Worm (Caenorhabditis elegans) whole organism, L4 larva: Measurements from ENCODE around the gene rsp-3.

Experiments
- F44E2.7 ChIP-seq: fragments of 200-800 bp; sonication (Bioruptor generic); IDR thresholded peaks from 2 replicates; pipeline ENCODE4 v2.1.2; 2022; ENCODE audit warnings: missing genetic modification characterization, missing compliant biosample characterization
- R02D3.7 ChIP-seq: fragments of 150-350 bp; sonication (generic microtip); optimal IDR thresholded peaks from 3 replicates; lab custom pipeline; 2014; ENCODE audit warnings: missing biosample characterization, missing genetic modification characterization
- T26A8.4 ChIP-seq: fragments of 200-800 bp; sonication (Bioruptor generic); IDR thresholded peaks from 2 replicates; pipeline ENCODE4 v1.3.6; 2022; ENCODE audit warnings: missing genetic modification characterization, missing compliant biosample characterization
- Y48G9A.11 ChIP-seq: fragments of 200-800 bp; sonication (Bioruptor generic); IDR thresholded peaks from 2 replicates; pipeline ENCODE4 v1.3.6; 2022; ENCODE audit warnings: missing genetic modification reagents, missing genetic modification characterization, missing compliant biosample characterization
- ZK337.2 ChIP-seq: fragments of 200-800 bp; sonication (Bioruptor generic); IDR thresholded peaks from 2 replicates; pipeline ENCODE4 v1.3.6; 2022; ENCODE audit warnings: missing genetic modification reagents, missing genetic modification characterization, missing compliant biosample characterization
- ZK546.5 ChIP-seq, 2 experiments: sonication (generic microtip); optimal IDR thresholded peaks; 2 replicates each; lab custom pipeline; 2017; ENCODE audit warnings: missing biosample characterization in 2 of 2, missing genetic modification characterization in 2 of 2
- aha-1 ChIP-seq: fragments of 150-350 bp; peaks from one replicate; lab custom pipeline; 2014; ENCODE audit warnings: missing biosample characterization, missing genetic modification characterization
- aly-2 ChIP-seq: sonication (generic microtip); optimal IDR thresholded peaks from 2 replicates; lab custom pipeline; 2018; ENCODE audit warnings: missing biosample characterization, missing genetic modification characterization
- ama-1 ChIP-seq: fragments of 150-350 bp; optimal IDR thresholded peaks from 2 replicates; lab custom pipeline; 2014; ENCODE audit warnings: inconsistent platforms, mixed read lengths
- arid-1 ChIP-seq: fragments of 200-800 bp; sonication (Bioruptor generic); conservative IDR thresholded peaks from 2 replicates; pipeline ENCODE4 v1.3.6; 2022; ENCODE audit warnings: missing genetic modification reagents, missing genetic modification characterization, missing compliant biosample characterization
- attf-4 ChIP-seq: sonication (generic microtip); optimal IDR thresholded peaks from 3 replicates; lab custom pipeline; 2017; ENCODE audit warnings: missing biosample characterization, missing genetic modification characterization
- ceh-20 ChIP-seq: fragments of 200-800 bp; sonication (Bioruptor generic); IDR thresholded peaks from 2 replicates; pipeline ENCODE4 v1.3.6; 2022; ENCODE audit warnings: missing genetic modification reagents, missing genetic modification characterization, missing compliant biosample characterization
- ceh-32 ChIP-seq: sonication (generic microtip); optimal IDR thresholded peaks from 2 replicates; lab custom pipeline; 2016; ENCODE audit warnings: mild to moderate bottlenecking, missing genetic modification characterization, missing compliant biosample characterization; ENCODE audit not compliant: poor library complexity
- ceh-82 ChIP-seq: sonication (generic microtip); optimal IDR thresholded peaks from 2 replicates; lab custom pipeline; 2017; ENCODE audit warnings: missing biosample characterization, missing genetic modification characterization
- cey-2 ChIP-seq: sonication (generic microtip); optimal IDR thresholded peaks from 3 replicates; lab custom pipeline; 2017; ENCODE audit warnings: missing genetic modification characterization, mild to moderate bottlenecking, missing compliant biosample characterization, antibody characterized with exemption, borderline replicate concordance; ENCODE audit not compliant: insufficient read depth
- daf-16 ChIP-seq, 3 experiments: sonication (generic microtip); optimal IDR thresholded peaks; 2 replicates each; lab custom pipeline; 2016 to 2017; ENCODE audit warnings: missing genetic modification characterization in 3 of 3, missing genetic modification reagents in 3 of 3, mild to moderate bottlenecking in 2 of 3, missing compliant biosample characterization in 2 of 3, missing biosample characterization in 1 of 3, moderate library complexity in 1 of 3
- daf-8 ChIP-seq: fragments of 200-800 bp; sonication (Bioruptor generic); IDR thresholded peaks from 2 replicates; pipeline ENCODE4 v1.3.6; 2022; ENCODE audit warnings: missing genetic modification characterization, missing compliant biosample characterization
- dmd-6 ChIP-seq: fragments of 200-800 bp; sonication (Bioruptor generic); IDR thresholded peaks from 2 replicates; pipeline ENCODE4 v1.3.6; 2022; ENCODE audit warnings: missing genetic modification reagents, missing genetic modification characterization, missing compliant biosample characterization
- dve-1 ChIP-seq: sonication (generic microtip); optimal IDR thresholded peaks from 2 replicates; lab custom pipeline; 2017; ENCODE audit warnings: antibody characterized with exemption, mild to moderate bottlenecking, missing genetic modification characterization, missing compliant biosample characterization; ENCODE audit not compliant: insufficient read depth
- hlh-11 ChIP-seq: fragments of 200-800 bp; sonication (Bioruptor generic); optimal IDR thresholded peaks from 2 replicates; lab custom pipeline; 2018; ENCODE audit warnings: mild to moderate bottlenecking, missing genetic modification characterization, missing compliant biosample characterization
- lin-1 ChIP-seq: fragments of 200-800 bp; sonication (Bioruptor generic); IDR thresholded peaks from 2 replicates; pipeline ENCODE4 v1.3.6; 2022; ENCODE audit warnings: missing genetic modification reagents, missing genetic modification characterization, missing compliant biosample characterization
- lin-15B ChIP-seq: fragments of 150-350 bp; sonication (generic microtip); optimal IDR thresholded peaks from 3 replicates; lab custom pipeline; 2014; ENCODE audit warnings: missing biosample characterization, missing genetic modification characterization
- nhr-10 ChIP-seq: fragments of 150-350 bp; optimal IDR thresholded peaks from 2 replicates; lab custom pipeline; 2014; ENCODE audit warnings: missing biosample characterization, missing genetic modification characterization
- nhr-102 ChIP-seq: sonication (generic microtip); optimal IDR thresholded peaks from 2 replicates; lab custom pipeline; 2016; ENCODE audit warnings: mild to moderate bottlenecking, missing genetic modification characterization, moderate library complexity, missing compliant biosample characterization
- nhr-111 ChIP-seq: fragments of 200-800 bp; sonication (Bioruptor generic); optimal IDR thresholded peaks from 2 replicates; lab custom pipeline; 2018; ENCODE audit warnings: mild to moderate bottlenecking, missing genetic modification characterization, missing compliant biosample characterization
- nhr-41 ChIP-seq: fragments of 200-800 bp; sonication (Bioruptor generic); IDR thresholded peaks from 2 replicates; pipeline ENCODE4 v1.3.6; 2022; ENCODE audit warnings: missing genetic modification reagents, missing genetic modification characterization, missing compliant biosample characterization
- nhr-48 ChIP-seq: sonication (generic microtip); optimal IDR thresholded peaks from 2 replicates; lab custom pipeline; 2016; ENCODE audit warnings: mild to moderate bottlenecking, missing genetic modification characterization, missing compliant biosample characterization
- nhr-6 ChIP-seq: fragments of 150-350 bp; optimal IDR thresholded peaks from 2 replicates; lab custom pipeline; 2014; ENCODE audit warnings: missing biosample characterization, missing genetic modification characterization
- nhr-76 ChIP-seq: fragments of 150-350 bp; optimal IDR thresholded peaks from 2 replicates; lab custom pipeline; 2014; ENCODE audit warnings: missing biosample characterization, missing genetic modification characterization
- nhr-77 ChIP-seq: fragments of 150-350 bp; optimal IDR thresholded peaks from 2 replicates; lab custom pipeline; 2014; ENCODE audit warnings: missing biosample characterization, missing genetic modification characterization
- pha-4 ChIP-seq, 2 experiments: fragments of 150-350 bp in 1 of 2; fragments of 200-800 bp in 1 of 2; sonication (Bioruptor generic) in 1 of 2; IDR thresholded peaks in 1 of 2; optimal IDR thresholded peaks in 1 of 2; 2 replicates each; pipeline versions ENCODE4 v1.3.6 to Lab custom; 2014 to 2022; ENCODE audit warnings: missing genetic modification characterization in 2 of 2, missing genetic modification reagents in 2 of 2, missing biosample characterization in 1 of 2, missing compliant biosample characterization in 1 of 2
- php-3 ChIP-seq: fragments of 200-800 bp; sonication (Bioruptor generic); IDR thresholded peaks from 2 replicates; pipeline ENCODE4 v1.3.6; 2022; ENCODE audit warnings: missing genetic modification reagents, missing genetic modification characterization, missing compliant biosample characterization
- sdz-12 ChIP-seq: fragments of 200-800 bp; sonication (Bioruptor generic); optimal IDR thresholded peaks from 2 replicates; lab custom pipeline; 2018; ENCODE audit warnings: mild to moderate bottlenecking, missing genetic modification characterization, missing compliant biosample characterization
- spr-3 ChIP-seq: fragments of 200-800 bp; sonication (Bioruptor generic); optimal IDR thresholded peaks from 2 replicates; lab custom pipeline; 2018; ENCODE audit warnings: mild to moderate bottlenecking, missing genetic modification characterization, missing compliant biosample characterization
- tag-97 ChIP-seq: fragments of 200-800 bp; sonication (Bioruptor generic); IDR thresholded peaks from 2 replicates; pipeline ENCODE4 v1.3.6; 2022; ENCODE audit warnings: missing genetic modification characterization, missing compliant biosample characterization
- tra-1 ChIP-seq: fragments of 200-800 bp; sonication (Bioruptor generic); IDR thresholded peaks from 2 replicates; pipeline ENCODE4 v1.3.6; 2022; ENCODE audit warnings: missing genetic modification reagents, missing genetic modification characterization, missing compliant biosample characterization
- unc-62 ChIP-seq, 3 experiments: fragments of 150-350 bp in 1 of 3; sonication (generic microtip); optimal IDR thresholded peaks in 2 of 3; peaks in 1 of 3; 1 replicate in 1 of 3; 2 replicates in 2 of 3; lab custom pipeline; 2014 to 2017; ENCODE audit warnings: missing biosample characterization in 3 of 3, missing genetic modification characterization in 3 of 3, missing genetic modification reagents in 3 of 3, missing genotype in 1 of 3
- zfp-3 ChIP-seq: fragments of 200-800 bp; sonication (Bioruptor generic); conservative IDR thresholded peaks from 2 replicates; pipeline ENCODE4 v1.3.6; 2022; ENCODE audit warnings: missing genetic modification reagents, missing genetic modification characterization, missing compliant biosample characterization
- zip-2 ChIP-seq: fragments of 150-350 bp; optimal IDR thresholded peaks from 2 replicates; lab custom pipeline; 2014; ENCODE audit warnings: missing biosample characterization, missing genetic modification characterization
- ztf-11 ChIP-seq: fragments of 150-350 bp; optimal IDR thresholded peaks from 2 replicates; lab custom pipeline; 2014; ENCODE audit warnings: missing biosample characterization, missing genetic modification characterization
- ztf-7 ChIP-seq: fragments of 150-350 bp; optimal IDR thresholded peaks from 2 replicates; lab custom pipeline; 2014; ENCODE audit warnings: missing biosample characterization, missing genetic modification characterization

rsp-3 gene

DNA sequence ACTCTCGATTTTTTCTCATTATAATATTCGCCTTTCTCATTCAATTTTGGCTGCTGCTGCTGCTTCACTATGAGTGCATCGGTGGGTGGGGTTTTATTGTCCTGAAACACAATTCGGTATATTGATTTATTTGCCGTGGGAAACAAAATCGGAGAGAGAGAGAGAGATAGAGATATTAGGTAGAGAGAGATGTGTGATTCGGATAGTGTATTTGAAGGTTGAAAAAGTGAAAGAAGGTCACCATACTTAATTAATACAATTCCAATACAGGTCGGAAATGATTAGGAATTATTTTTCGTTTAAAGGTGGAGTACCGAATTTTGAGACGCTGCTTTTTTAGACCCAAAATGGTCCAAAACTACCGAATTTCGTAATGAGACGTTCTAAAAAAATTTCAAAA, 25.5 kb downstream of the rsp-3 start, which contains the start of gene tpst-1:
tpst-1 (minus strand) TSS at position 101 of the 400 bp plus-strand sequence.
- no peak for TF ChIP-seq attf-4 (tag; lab: Kevin White, UChicago)
- peak; percentile 38 for TF ChIP-seq aha-1 (tag; lab: Kevin White, UChicago)

DNA sequence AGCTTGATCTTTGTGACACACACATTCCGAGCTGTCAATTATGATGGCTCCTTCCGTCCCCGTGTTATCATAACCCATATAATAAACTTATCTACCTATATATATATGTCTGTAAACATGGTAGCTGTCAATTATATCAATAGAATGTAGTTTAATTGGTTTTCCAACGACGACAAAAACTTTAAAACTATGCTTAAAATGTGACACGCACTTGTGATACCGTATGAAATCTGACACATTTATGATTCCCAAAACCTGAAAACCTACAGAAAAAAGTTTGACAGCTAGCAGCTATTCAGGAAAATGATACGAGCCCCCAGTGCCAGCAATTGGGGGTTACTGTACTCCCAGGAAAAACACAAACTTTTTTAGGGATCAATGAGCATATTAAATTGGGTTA, 29.1 kb downstream of the rsp-3 start:
- TF ChIP-seq tag-97 (GFP tag; lab: Robert Waterston, UW) (no peak), lin-1 (no peak), nhr-6 (no peak), Y48G9A.11 (GFP tag; lab: Robert Waterston, UW) (no peak), nhr-10 (tag; lab: Kevin White, UChicago) (no peak), R02D3.7 (tag; lab: Kevin White, UChicago) (no peak), T26A8.4 (GFP tag; lab: Robert Waterston, UW) (no peak), ZK337.2 (no peak), dmd-6 (GFP tag; lab: Robert Waterston, UW) (peak; percentile 93), ztf-11 (tag; lab: Kevin White, UChicago) (no peak), zfp-3 (GFP tag; lab: Robert Waterston, UW) (peak; percentile 56; the same call in 1 of the 2 replicates), nhr-41 (no peak), arid-1 (GFP tag; lab: Robert Waterston, UW) (no peak), pha-4 (GFP tag; IDR thresholded peaks at IDR 0.05; lab: Robert Waterston, UW) (peak; percentile 10; the same call in 1 of the 2 replicates), pha-4 (tag; optimal IDR thresholded peaks at IDR 0.05; lab: Kevin White, UChicago) (no peak), php-3 (GFP tag; lab: Robert Waterston, UW) (peak; percentile 77), lin-15B (tag; lab: Kevin White, UChicago) (no peak), ceh-82 (tag; lab: Kevin White, UChicago) (no peak), nhr-77 (tag; lab: Kevin White, UChicago) (no peak), ceh-32 (no peak), nhr-76 (tag; lab: Kevin White, UChicago) (no peak), unc-62 (GFP tag; optimal IDR thresholded peaks at IDR 0.05 in 1 of 2; lab: Kevin White, UChicago) (no peak), unc-62 (tag; optimal IDR thresholded peaks at IDR 0.05; lab: Kevin White, UChicago) (no peak), ama-1 (lab: Kevin White, UChicago) (no peak), ceh-20 (GFP tag; lab: Robert Waterston, UW) (no peak), tra-1 (peak; percentile 87), nhr-48 (tag; lab: Kevin White, UChicago) (peak; percentile 21), dve-1 (peak; percentile 22), nhr-102 (tag; lab: Kevin White, UChicago) (peak; percentile 62), zip-2 (tag; lab: Kevin White, UChicago) (no peak), aly-2 (tag; lab: Kevin White, UChicago) (no peak), hlh-11 (tag; lab: Kevin White, UChicago) (peak; percentile 30), sdz-12 (GFP tag; lab: Kevin White, UChicago) (no peak), daf-8 (GFP tag; lab: Robert Waterston, UW) (no peak), daf-16 (GFP tag; optimal IDR thresholded peaks at IDR 0.05; lab: Kevin White, UChicago) (peak in 1 of 2 experiments; percentile 76), daf-16 (tag; optimal IDR thresholded peaks at IDR 0.05; lab: Kevin White, UChicago) (peak; percentile 3), cey-2 (tag; lab: Kevin White, UChicago) (no peak), ztf-7 (tag; lab: Kevin White, UChicago) (no peak), ZK546.5 (tag; optimal IDR thresholded peaks at IDR 0.05; lab: Kevin White, UChicago) (no peak), F44E2.7 (GFP tag; lab: Robert Waterston, UW) (no peak), spr-3 (GFP tag; lab: Kevin White, UChicago) (no peak), nhr-111 (GFP tag; lab: Kevin White, UChicago) (no peak)
